Fruit fly (Drosophila melanogaster) S2 (cell line): ENCODE measurements around the gene TTLL4A.
A peak's percentile ranks its signal among the peaks of the same experiment; 100 is the strongest.

ENCODE experiments used
- CG8478 ChIP-seq: fragments of >200 bp; optimal IDR thresholded peaks from 2 replicates; lab custom pipeline; 2018
- CTCF ChIP-seq, 2 experiments: fragments of >200 bp; optimal IDR thresholded peaks; 2 replicates each; lab custom pipeline; 2018

TTLL4A gene

dm6 chr2L:10988026-10988425, 1.2 kb upstream of the TTLL4A start:
- TF ChIP-seq CG8478 (lab: Kevin White, UChicago), result no peak
- no peak for TF ChIP-seq CTCF (optimal IDR thresholded peaks at IDR 0.05; lab: Kevin White, UChicago)

- TF ChIP-seq CG8478 (lab: Kevin White, UChicago) (no peak), CTCF (optimal IDR thresholded peaks at IDR 0.05; lab: Kevin White, UChicago) (no peak)
Measured at dm6 chr2L:11001376-11002122, 12.3 kb downstream of the TTLL4A start, which contains the start of the genes aub and lectin-33A. Gene aub, minus strand, starts transcription at chr2L:11001476. Gene lectin-33A, plus strand, starts transcription at chr2L:11002072.

- TF ChIP-seq CTCF (optimal IDR thresholded peaks at IDR 0.05; lab: Kevin White, UChicago) (peak in 1 of 2 experiments; percentile 38), CG8478 (lab: Kevin White, UChicago) (no peak)
Measured at dm6 chr2L:11003925-11004673, 14.9 kb downstream of the TTLL4A start, which contains the start of gene RpL9. Gene RpL9, minus strand, starts transcription at chr2L:11004189.

- no peak for TF ChIP-seq CTCF (optimal IDR thresholded peaks at IDR 0.05; lab: Kevin White, UChicago)
- no peak for TF ChIP-seq CG8478 (lab: Kevin White, UChicago)
Measured at dm6 chr2L:11004674-11005045, 15.5 kb downstream of the TTLL4A start, which contains the start of gene Nup154. Gene Nup154, plus strand, starts transcription at chr2L:11004820.

dm6 chr2L:11010999-11011398, 21.8 kb downstream of the TTLL4A start, which contains the start of the genes Art8 and dUTPase:
Gene Art8, minus strand, starts transcription at chr2L:11011086.
Gene dUTPase, plus strand, starts transcription at chr2L:11011312.
- TF ChIP-seq CG8478 (lab: Kevin White, UChicago) (no peak), CTCF (optimal IDR thresholded peaks at IDR 0.05; lab: Kevin White, UChicago) (no peak)

dm6 chr2L:11014018-11014611, 24.9 kb downstream of the TTLL4A start:
- TF ChIP-seq CG8478 (lab: Kevin White, UChicago) (no peak), CTCF (optimal IDR thresholded peaks at IDR 0.05; lab: Kevin White, UChicago) (no peak)

- TF ChIP-seq CTCF (optimal IDR thresholded peaks at IDR 0.05; lab: Kevin White, UChicago), result no peak
- no peak for TF ChIP-seq CG8478 (lab: Kevin White, UChicago)
Measured at dm6 chr2L:11014671-11015070, 25.5 kb downstream of the TTLL4A start.

dm6 chr2L:11015320-11015719, 26.1 kb downstream of the TTLL4A start, which contains the start of gene Acp32CD:
Gene Acp32CD, plus strand, starts transcription at chr2L:11015620.
- no peak for TF ChIP-seq CG8478 (lab: Kevin White, UChicago)
- TF ChIP-seq CTCF (optimal IDR thresholded peaks at IDR 0.05; lab: Kevin White, UChicago), result no peak

dm6 chr2L:11016695-11017094, 27.5 kb downstream of the TTLL4A start, which contains the start of gene CG14913:
Gene CG14913, plus strand, starts transcription at chr2L:11016995.
- no peak for TF ChIP-seq CG8478 (lab: Kevin White, UChicago)
- no peak for TF ChIP-seq CTCF (optimal IDR thresholded peaks at IDR 0.05; lab: Kevin White, UChicago)

dm6 chr2L:11021606-11022005, 32.4 kb downstream of the TTLL4A start:
- TF ChIP-seq CG8478 (lab: Kevin White, UChicago), result no peak
- no peak for TF ChIP-seq CTCF (optimal IDR thresholded peaks at IDR 0.05; lab: Kevin White, UChicago)

- TF ChIP-seq CTCF (optimal IDR thresholded peaks at IDR 0.05; lab: Kevin White, UChicago), result no peak
- no peak for TF ChIP-seq CG8478 (lab: Kevin White, UChicago)
Measured at dm6 chr2L:11022804-11023203, 33.6 kb downstream of the TTLL4A start.

- TF ChIP-seq CTCF (optimal IDR thresholded peaks at IDR 0.05; lab: Kevin White, UChicago), result no peak
- TF ChIP-seq CG8478 (lab: Kevin White, UChicago), result no peak
Measured at dm6 chr2L:11023875-11024274, 34.7 kb downstream of the TTLL4A start.

dm6 chr2L:11027213-11027612, 38.0 kb downstream of the TTLL4A start:
- TF ChIP-seq CG8478 (lab: Kevin White, UChicago) (no peak), CTCF (optimal IDR thresholded peaks at IDR 0.05; lab: Kevin White, UChicago) (no peak)

dm6 chr2L:11027825-11028496, 38.8 kb downstream of the TTLL4A start:
- TF ChIP-seq CTCF (optimal IDR thresholded peaks at IDR 0.05; lab: Kevin White, UChicago) (no peak), CG8478 (lab: Kevin White, UChicago) (no peak)
